Worm (Caenorhabditis elegans): Measurements from ENCODE around the gene F28F9.2.

DNA sequence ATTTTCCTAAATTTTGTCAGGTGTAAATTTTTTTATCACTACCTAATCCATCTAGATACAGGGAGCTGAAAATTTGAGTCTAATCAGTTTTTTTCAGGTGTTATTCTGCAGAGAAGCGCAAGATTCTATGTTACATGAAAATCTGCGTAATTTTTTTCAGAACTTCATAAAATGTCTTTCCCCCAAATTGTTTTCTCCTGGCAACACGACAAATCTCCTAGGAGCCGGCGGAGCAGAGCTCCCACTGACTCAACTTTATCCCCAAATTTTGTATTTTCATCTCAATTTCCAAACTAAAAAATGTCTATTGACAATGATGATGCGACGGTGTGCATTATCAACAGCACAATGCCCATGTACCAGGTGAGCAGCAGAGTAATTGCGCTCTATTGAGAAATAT, at the start of gene F28F9.2:
- TF ChIP-seq ztf-29 (GFP tag; IDR thresholded peaks at IDR 0.05) (no peak), flt-1 (GFP tag; IDR thresholded peaks at IDR 0.05) (no peak)
